Worm (Caenorhabditis elegans): ENCODE measurements around the gene arrd-18.
A peak's percentile ranks its signal among the peaks of the same experiment; 100 is the strongest.

Gene arrd-18

ce11 chrV:3312067-3312666 is at the start of gene arrd-18:
arrd-18 (minus strand) TSS chrV:3312117.
- peak; percentile 3 for TF ChIP-seq hlh-1 (tag; optimal IDR thresholded peaks at IDR 0.05)
- TF ChIP-seq ces-1 (GFP tag; optimal IDR thresholded peaks at IDR 0.05) = peak; percentile 10
- no peak for TF ChIP-seq unc-120 (tag; optimal IDR thresholded peaks at IDR 0.05; ENCODE audit: poor library complexity, severe bottlenecking)

ce11 chrV:3361633-3362032 is 49.7 kb upstream of the arrd-18 start:
- TF ChIP-seq nhr-12 (tag; optimal IDR thresholded peaks at IDR 0.05) (no peak), ceh-39 (tag; optimal IDR thresholded peaks at IDR 0.05) (no peak), ceh-83 (GFP tag; optimal IDR thresholded peaks at IDR 0.05) (no peak), nhr-237 (tag; optimal IDR thresholded peaks at IDR 0.05) (no peak), drap-1 (GFP tag; optimal IDR thresholded peaks at IDR 0.05) (no peak), zip-8 (tag; optimal IDR thresholded peaks at IDR 0.05) (no peak), ceh-43 (GFP tag; optimal IDR thresholded peaks at IDR 0.05) (no peak), bed-3 (GFP tag; optimal IDR thresholded peaks at IDR 0.05) (no peak), M03D4.4 (tag; optimal IDR thresholded peaks at IDR 0.05) (no peak), nhr-28 (tag; optimal IDR thresholded peaks at IDR 0.05) (no peak), mep-1 (tag; optimal IDR thresholded peaks at IDR 0.05) (no peak), unc-62 (GFP tag; optimal IDR thresholded peaks at IDR 0.05) (no peak), unc-120 (tag; optimal IDR thresholded peaks at IDR 0.05; ENCODE audit: poor library complexity, severe bottlenecking) (no peak)

DNA sequence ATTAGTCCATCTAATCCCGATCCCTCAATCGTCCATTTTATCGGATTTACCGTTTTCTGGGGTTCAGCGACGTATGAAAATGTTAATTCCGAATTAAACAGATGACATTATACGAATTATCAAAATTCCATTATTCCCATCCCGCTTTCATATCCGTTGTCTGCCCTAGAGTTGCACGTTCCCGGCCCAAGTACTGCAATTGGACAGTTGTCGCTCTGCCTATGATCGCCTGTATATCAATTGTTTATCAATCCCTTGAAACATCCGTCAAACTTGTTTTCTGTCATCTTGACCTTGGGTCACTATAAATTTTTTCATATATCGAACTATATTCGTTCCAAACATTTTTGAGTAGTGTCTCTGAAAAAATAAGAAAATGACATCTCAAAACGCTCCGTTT is 46.4 kb upstream of the arrd-18 start, which contains the start of gene C04E12.5:
Gene C04E12.5, plus strand, starts transcription at position 301 of the 400 bp plus-strand sequence.
- TF ChIP-seq bed-3 (GFP tag; optimal IDR thresholded peaks at IDR 0.05) = no peak

- TF ChIP-seq nhr-12 (tag; optimal IDR thresholded peaks at IDR 0.05) (no peak), mls-2 (tag; optimal IDR thresholded peaks at IDR 0.05) (no peak)
Observed at ce11 chrV:3357106-3357505, 45.2 kb upstream of the arrd-18 start, which contains the start of gene scrm-3. scrm-3 (minus strand) TSS chrV:3357206.

DNA sequence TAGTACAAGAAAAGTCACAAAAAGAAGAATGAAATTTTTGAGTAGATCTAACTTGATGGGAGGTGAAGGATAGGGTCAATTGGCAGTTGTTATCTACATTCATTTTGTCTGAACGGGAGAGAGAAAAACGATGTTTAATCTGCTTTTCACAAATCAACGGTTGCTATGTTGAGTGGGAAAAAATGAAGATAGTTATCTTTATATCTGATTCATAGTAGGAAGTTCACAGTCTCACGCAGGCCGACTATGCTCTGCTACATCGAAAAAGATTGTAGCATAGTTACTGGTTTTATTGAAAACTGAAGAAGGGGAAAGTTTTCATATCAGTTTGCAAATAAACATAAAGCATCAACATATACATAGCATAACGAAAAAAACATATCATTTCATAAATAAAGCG is 43.6 kb upstream of the arrd-18 start:
- TF ChIP-seq lin-13 (tag; optimal IDR thresholded peaks at IDR 0.05) (no peak), nhr-237 (tag; optimal IDR thresholded peaks at IDR 0.05) (no peak), ceh-43 (GFP tag; optimal IDR thresholded peaks at IDR 0.05) (no peak), elt-1 (tag; optimal IDR thresholded peaks at IDR 0.05; ENCODE audit: borderline replicate concordance, insufficient read depth) (no peak), pha-4 (tag; optimal IDR thresholded peaks at IDR 0.05) (no peak), ham-2 (GFP tag; optimal IDR thresholded peaks at IDR 0.05) (no peak), mep-1 (tag; optimal IDR thresholded peaks at IDR 0.05) (no peak), mls-2 (tag; optimal IDR thresholded peaks at IDR 0.05) (no peak), unc-120 (tag; optimal IDR thresholded peaks at IDR 0.05; ENCODE audit: poor library complexity, severe bottlenecking) (no peak), ztf-11 (tag; optimal IDR thresholded peaks at IDR 0.05) (no peak), sem-2 (GFP tag; optimal IDR thresholded peaks at IDR 0.05) (no peak), ceh-39 (tag; optimal IDR thresholded peaks at IDR 0.05) (no peak), nhr-28 (tag; optimal IDR thresholded peaks at IDR 0.05) (no peak), flh-1 (GFP tag; optimal IDR thresholded peaks at IDR 0.05) (no peak)

- no peak for TF ChIP-seq elt-1 (tag; optimal IDR thresholded peaks at IDR 0.05; ENCODE audit: borderline replicate concordance, insufficient read depth)
- no peak for TF ChIP-seq lin-32 (GFP tag; optimal IDR thresholded peaks at IDR 0.05)
- TF ChIP-seq ztf-11 (tag; optimal IDR thresholded peaks at IDR 0.05) = no peak
- no peak for TF ChIP-seq M03D4.4 (tag; optimal IDR thresholded peaks at IDR 0.05)
- TF ChIP-seq ceh-43 (GFP tag; optimal IDR thresholded peaks at IDR 0.05) = no peak
- no peak for TF ChIP-seq unc-120 (tag; optimal IDR thresholded peaks at IDR 0.05; ENCODE audit: poor library complexity, severe bottlenecking)
- TF ChIP-seq sem-2 (GFP tag; optimal IDR thresholded peaks at IDR 0.05) = no peak
- TF ChIP-seq tbx-8 (GFP tag; optimal IDR thresholded peaks at IDR 0.05) = no peak
- no peak for TF ChIP-seq lsy-2 (tag; optimal IDR thresholded peaks at IDR 0.05)
- no peak for TF ChIP-seq ham-2 (GFP tag; optimal IDR thresholded peaks at IDR 0.05)
- no peak for TF ChIP-seq pha-4 (tag; optimal IDR thresholded peaks at IDR 0.05)
- no peak for TF ChIP-seq ceh-83 (GFP tag; optimal IDR thresholded peaks at IDR 0.05)
- TF ChIP-seq drap-1 (GFP tag; optimal IDR thresholded peaks at IDR 0.05) = no peak
- no peak for TF ChIP-seq mep-1 (tag; optimal IDR thresholded peaks at IDR 0.05)
- no peak for TF ChIP-seq cnd-1 (tag; optimal IDR thresholded peaks at IDR 0.05)
- no peak for TF ChIP-seq elt-3 (tag; optimal IDR thresholded peaks at IDR 0.05)
Observed at ce11 chrV:3352925-3353324, 41.0 kb upstream of the arrd-18 start, which contains the start of gene C17B7.12. C17B7.12 (plus strand) TSS chrV:3353225.
